Worm (Caenorhabditis elegans) whole organism, L4/young adult: ENCODE results near the gene dmd-4.

Source experiments
- W03F9.2 ChIP-seq: fragments of 150-350 bp; optimal IDR thresholded peaks from 2 replicates; lab custom pipeline; 2014; ENCODE audit warnings: missing biosample characterization, missing genetic modification characterization
- dao-5 ChIP-seq: sonication (generic microtip); optimal IDR thresholded peaks from 2 replicates; lab custom pipeline; 2016; ENCODE audit warnings: missing genotype, missing genetic modification characterization, moderate library complexity, missing compliant biosample characterization
- him-1 ChIP-seq: sonication (generic microtip); optimal IDR thresholded peaks from 2 replicates; lab custom pipeline; 2016; ENCODE audit warnings: missing genotype, missing genetic modification reagents, missing genetic modification characterization, missing compliant biosample characterization

Gene dmd-4

ce11 chrX:14828766-14829165, 32.9 kb downstream of the dmd-4 start:
- TF ChIP-seq W03F9.2 (tag; lab: Kevin White, UChicago) (no peak), dao-5 (no peak), him-1 (tag; lab: Kevin White, UChicago) (no peak)

DNA sequence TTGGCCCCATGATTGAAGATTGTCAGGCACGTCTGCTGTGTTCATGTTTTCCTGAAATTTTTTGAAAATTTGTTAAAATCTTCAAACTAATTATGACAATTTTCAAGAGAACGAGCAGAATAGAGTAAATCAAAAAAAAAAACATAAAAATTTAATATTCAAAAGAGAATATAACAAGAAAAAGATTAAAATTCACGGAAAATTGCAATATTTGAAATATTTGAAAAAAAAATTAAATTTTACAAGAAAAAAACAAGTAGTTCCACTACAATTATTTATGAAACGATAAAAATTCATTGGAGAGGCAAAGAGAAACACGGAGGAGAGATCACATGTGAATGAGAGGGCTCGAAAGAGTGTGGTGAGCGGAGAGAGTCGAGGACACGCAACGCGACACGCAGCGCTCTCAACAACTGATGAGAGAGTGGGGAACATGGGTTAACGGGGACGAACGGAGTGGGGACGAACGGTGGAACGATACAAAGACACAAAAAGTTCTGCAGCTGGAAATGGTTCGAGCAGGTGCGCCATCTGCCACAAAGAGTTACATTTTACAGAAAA, 37.1 kb downstream of the dmd-4 start, which contains the start of gene mbk-1:
TSS of gene mbk-1 (minus strand) at position 51 of the 561 bp plus-strand sequence.
- TF ChIP-seq dao-5 = no peak
- TF ChIP-seq him-1 (tag; lab: Kevin White, UChicago) = peak; percentile 43
- TF ChIP-seq W03F9.2 (tag; lab: Kevin White, UChicago) = peak; percentile 71

DNA sequence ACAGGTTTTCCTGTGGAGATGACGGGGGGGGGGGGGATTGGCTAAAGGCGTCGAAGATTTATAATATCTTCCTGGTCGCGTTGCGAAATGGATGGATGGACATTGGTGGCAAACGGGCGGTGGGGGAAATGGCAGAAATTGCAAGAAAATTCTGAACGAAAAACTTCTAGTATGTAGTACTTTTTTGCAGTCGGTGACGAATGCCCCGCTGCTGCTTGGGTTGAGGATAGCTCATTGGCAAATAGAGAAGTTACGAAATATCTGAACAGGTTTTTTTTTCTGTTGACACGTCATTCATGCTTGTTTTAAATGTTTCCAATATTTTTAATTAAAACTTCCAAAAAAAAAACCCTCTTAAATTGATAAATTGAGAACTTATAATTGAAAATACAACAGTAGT, 42.2 kb downstream of the dmd-4 start:
- TF ChIP-seq dao-5 (no peak), W03F9.2 (tag; lab: Kevin White, UChicago) (no peak), him-1 (tag; lab: Kevin White, UChicago) (no peak)

DNA sequence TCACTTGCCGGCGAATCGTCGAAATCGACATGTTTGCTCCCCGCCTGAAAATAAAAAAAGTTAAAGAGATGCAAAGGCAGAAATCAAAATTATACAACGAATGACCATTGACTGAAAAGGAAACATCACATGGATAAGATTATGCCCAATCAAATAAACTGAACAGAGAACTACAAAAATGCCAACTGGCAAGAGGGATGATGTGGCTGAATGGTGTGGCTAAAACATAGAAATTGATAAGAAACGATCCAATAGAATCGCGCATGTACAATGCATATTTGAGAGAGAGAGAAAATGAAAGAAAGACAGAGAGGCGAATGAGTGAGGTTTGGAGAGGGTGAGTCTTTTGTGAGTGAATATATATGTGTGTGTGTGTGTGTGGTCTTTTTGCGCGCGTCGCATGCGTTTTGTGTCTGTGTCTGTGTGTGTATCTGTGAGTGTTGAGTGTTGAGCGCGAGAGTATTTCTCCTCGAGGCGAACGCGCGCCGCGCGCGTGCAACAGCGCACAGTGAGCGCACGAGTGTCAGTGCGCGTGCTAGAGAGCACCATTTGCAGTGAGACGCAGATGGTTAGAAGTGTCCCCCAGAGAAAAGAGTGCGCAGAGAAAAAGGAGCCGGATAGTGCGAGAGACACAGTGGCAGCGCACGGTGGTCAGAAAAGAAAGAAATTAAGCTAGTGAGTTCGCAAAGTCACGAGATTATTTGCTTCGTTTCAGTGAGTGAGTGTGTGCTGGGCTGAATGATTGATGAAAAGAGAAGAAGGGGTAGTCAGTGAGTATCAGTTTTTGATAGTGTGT, 43.0 kb downstream of the dmd-4 start, which contains the start of gene epn-1:
TSS of gene epn-1 (minus strand) at position 51 of the 796 bp plus-strand sequence.
- TF ChIP-seq him-1 (tag; lab: Kevin White, UChicago) (peak; percentile 91), W03F9.2 (tag; lab: Kevin White, UChicago) (peak; percentile 63), dao-5 (peak; percentile 47)

DNA sequence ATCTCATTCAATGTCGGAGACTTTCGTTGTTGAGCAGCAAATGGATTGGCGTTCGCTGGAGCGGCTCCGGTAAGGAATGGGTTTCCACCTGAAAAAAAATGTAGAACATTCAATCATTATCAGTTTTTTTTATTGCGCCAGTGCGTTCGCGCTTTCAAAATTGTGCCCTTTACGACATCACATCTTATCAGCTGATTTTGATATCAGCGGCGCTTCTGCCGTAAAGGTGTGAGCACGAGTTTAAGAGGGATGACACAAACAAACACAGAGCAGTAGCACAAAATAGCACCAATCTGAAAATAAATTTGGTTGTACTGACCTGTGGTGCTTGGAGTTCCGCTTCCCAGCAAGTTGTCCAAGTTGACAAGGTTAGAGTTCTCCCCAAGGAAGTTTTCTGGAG, 44.9 kb downstream of the dmd-4 start:
- no peak for TF ChIP-seq W03F9.2 (tag; lab: Kevin White, UChicago)
- no peak for TF ChIP-seq him-1 (tag; lab: Kevin White, UChicago)
- no peak for TF ChIP-seq dao-5

ce11 chrX:14815412-14815811, 46.2 kb downstream of the dmd-4 start:
- TF ChIP-seq dao-5 (no peak), him-1 (tag; lab: Kevin White, UChicago) (peak; percentile 25), W03F9.2 (tag; lab: Kevin White, UChicago) (no peak)

- TF ChIP-seq W03F9.2 (tag; lab: Kevin White, UChicago) (peak; percentile 79), him-1 (tag; lab: Kevin White, UChicago) (peak; percentile 62), dao-5 (no peak)
Measured at ce11 chrX:14813398-14813797, 48.3 kb downstream of the dmd-4 start.

ce11 chrX:14812061-14812460, 49.6 kb downstream of the dmd-4 start, which contains the start of gene T04C10.3:
T04C10.3 (plus strand) TSS chrX:14812361.
- TF ChIP-seq W03F9.2 (tag; lab: Kevin White, UChicago) = no peak
- TF ChIP-seq dao-5 = no peak
- no peak for TF ChIP-seq him-1 (tag; lab: Kevin White, UChicago)

DNA sequence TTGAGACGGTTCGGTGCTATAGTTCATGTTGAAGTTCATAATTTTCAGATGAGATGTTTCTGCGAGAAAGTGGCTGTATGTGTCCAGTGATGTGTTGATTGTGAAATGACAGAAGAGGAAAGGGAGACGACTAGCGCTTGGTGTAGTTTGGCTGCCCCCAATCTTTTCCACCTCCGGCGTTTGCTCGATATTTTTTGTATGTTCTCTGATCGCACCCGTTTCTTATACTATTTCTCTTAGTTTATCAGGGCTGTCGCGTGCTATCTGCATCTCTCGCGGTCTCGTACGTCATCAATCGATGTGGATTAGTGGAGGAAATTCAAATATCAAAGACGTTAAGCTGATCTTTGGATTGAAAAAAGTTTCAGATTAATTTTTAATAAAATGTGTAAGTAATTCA, 50.9 kb downstream of the dmd-4 start, which contains the start of gene atf-4:
TSS of gene atf-4 (minus strand) at position 93 of the 400 bp plus-strand sequence.
- no peak for TF ChIP-seq dao-5
- peak; percentile 43 for TF ChIP-seq W03F9.2 (tag; lab: Kevin White, UChicago)

DNA sequence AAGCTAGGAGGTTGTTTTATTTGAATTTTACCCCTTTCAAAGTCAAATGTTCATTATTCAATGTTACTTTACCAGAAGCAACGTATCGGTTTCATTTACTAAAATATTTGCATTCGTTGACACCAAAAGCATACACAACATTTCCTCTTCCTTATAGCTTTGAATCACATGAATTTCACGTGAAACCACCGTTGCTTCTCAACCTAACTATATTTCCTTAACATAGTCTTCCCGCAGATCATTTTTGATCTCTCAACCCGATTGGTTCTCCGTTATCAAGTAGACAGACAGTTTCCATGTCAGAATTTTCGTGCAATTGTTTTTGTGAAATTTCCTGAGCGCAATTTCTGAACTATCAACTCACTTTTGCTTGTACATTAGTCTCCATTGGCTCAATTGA, 51.7 kb downstream of the dmd-4 start:
- TF ChIP-seq him-1 (tag; lab: Kevin White, UChicago) (no peak), dao-5 (no peak)

ce11 chrX:14808796-14809195, 52.9 kb downstream of the dmd-4 start:
- no peak for TF ChIP-seq dao-5
- TF ChIP-seq W03F9.2 (tag; lab: Kevin White, UChicago) = no peak
- no peak for TF ChIP-seq him-1 (tag; lab: Kevin White, UChicago)
